Worm (Caenorhabditis elegans) whole organism, L2 larva: ENCODE data around the gene K03H1.9.

Source experiments
- ceh-16 ChIP-seq: fragments of 150-350 bp; optimal IDR thresholded peaks from 2 replicates; lab custom pipeline; 2014; ENCODE audit warnings: missing biosample characterization, missing genetic modification characterization
- unc-62 ChIP-seq: fragments of 150-350 bp; optimal IDR thresholded peaks from 2 replicates; lab custom pipeline; 2014; ENCODE audit warnings: missing biosample characterization, missing genetic modification reagents, missing genetic modification characterization

- TF ChIP-seq ceh-16 (tag; lab: Kevin White, UChicago) (no peak), unc-62 (no peak)
These were observed 9.2 kb downstream of the K03H1.9 start, which contains the start of gene dec-7 for ce11 chrIII:9932091-9932490.
